Worm (Caenorhabditis elegans): ENCODE data around the gene mpst-1.

ce11 chrV:11859082-11859858 is 32.4 kb upstream of the mpst-1 start:
- TF ChIP-seq nhr-12 (tag; optimal IDR thresholded peaks at IDR 0.05) (no peak), ama-1 (optimal IDR thresholded peaks at IDR 0.05) (no peak), unc-62 (GFP tag; optimal IDR thresholded peaks at IDR 0.05) (no peak), ztf-11 (tag; optimal IDR thresholded peaks at IDR 0.05) (no peak), lsy-2 (tag; optimal IDR thresholded peaks at IDR 0.05) (peak in 1 of 2 experiments; percentile 48), elt-3 (tag; optimal IDR thresholded peaks at IDR 0.05) (no peak), snpc-4 (tag; optimal IDR thresholded peaks at IDR 0.05) (no peak), nhr-23 (tag; optimal IDR thresholded peaks at IDR 0.05) (no peak), sma-3 (GFP tag; optimal IDR thresholded peaks at IDR 0.05) (peak; percentile 79), skn-1 (tag; optimal IDR thresholded peaks at IDR 0.05) (no peak), ceh-82 (tag; optimal IDR thresholded peaks at IDR 0.05) (no peak), nhr-237 (tag; optimal IDR thresholded peaks at IDR 0.05) (no peak), ZK546.5 (tag; optimal IDR thresholded peaks at IDR 0.05) (no peak), nhr-77 (tag; optimal IDR thresholded peaks at IDR 0.05) (no peak)

All from whole organism, L2 larva.